1 fruit fly cellular context compared by ENCODE assay signal in the genomic region with DNA sequence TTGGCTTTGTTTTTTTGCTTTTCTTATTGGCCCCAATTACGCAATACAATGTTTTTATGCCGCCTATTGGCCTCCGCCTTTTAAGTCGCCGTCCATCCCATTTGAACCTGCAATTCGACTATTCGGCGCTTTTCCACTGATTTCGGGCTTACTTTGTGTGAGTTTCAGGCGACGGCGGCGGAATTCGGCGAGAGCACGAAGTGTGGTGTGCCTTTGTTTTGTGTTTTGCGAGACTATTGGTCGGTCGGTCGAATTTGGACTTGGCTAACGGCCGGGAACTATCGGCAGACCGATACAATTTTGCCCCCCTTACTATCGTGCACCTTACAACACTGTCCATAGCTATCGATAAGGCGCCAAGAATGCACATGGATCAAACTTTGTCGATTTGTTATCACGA.
TF ChIP-seq lines count a peak whose summit lies in the region.

P5CDh1 (minus strand) TSS at position 278 of the 400 bp plus-strand sequence.

TF ChIP-seq in whole organism, embryonic, 481 proteins besides CTCF, POLR2A, EP300 and RAD21 (continued from another document and continues in another):
- TF ChIP-seq CG3995 (GFP tag; optimal IDR thresholded peaks at IDR 0.05; lab: Kevin White, UChicago) = no peak
- peak; percentile 37 for TF ChIP-seq CG9817 (tag; optimal IDR thresholded peaks at IDR 0.05; lab: Kevin White, UChicago)
- TF ChIP-seq Ptx1 (GFP tag; IDR thresholded peaks at IDR 0.05; lab: Robert Waterston, UW) = no peak
- no peak for TF ChIP-seq CG30431 (GFP tag; optimal IDR thresholded peaks at IDR 0.05; lab: Kevin White, UChicago)
- no peak for TF ChIP-seq crp (GFP tag; optimal IDR thresholded peaks at IDR 0.05; lab: Kevin White, UChicago)
- TF ChIP-seq Doc2 (GFP tag; IDR thresholded peaks at IDR 0.05; lab: Robert Waterston, UW) = no peak
- peak; percentile 98 for TF ChIP-seq Dref (GFP tag; IDR thresholded peaks at IDR 0.05; lab: Robert Waterston, UW)
- TF ChIP-seq Meics (GFP tag; optimal IDR thresholded peaks at IDR 0.05; lab: Kevin White, UChicago) = peak; percentile 13
- no peak for TF ChIP-seq hth (optimal IDR thresholded peaks at IDR 0.05; lab: Kevin White, UChicago)
- peak; percentile 24 for TF ChIP-seq CG2712 (tag; optimal IDR thresholded peaks at IDR 0.05; lab: Kevin White, UChicago)
- TF ChIP-seq hbn (GFP tag; IDR thresholded peaks at IDR 0.05; lab: Robert Waterston, UW; ENCODE audit: partially characterized antibody) = peak; percentile 88
- no peak for TF ChIP-seq CG18476 (GFP tag; optimal IDR thresholded peaks at IDR 0.05; lab: Kevin White, UChicago)
- TF ChIP-seq tin (GFP tag; optimal IDR thresholded peaks at IDR 0.05; lab: Kevin White, UChicago) = peak; percentile 42
- TF ChIP-seq Ssrp (tag; optimal IDR thresholded peaks at IDR 0.05; lab: Kevin White, UChicago) = no peak
- TF ChIP-seq mirr (GFP tag; optimal IDR thresholded peaks at IDR 0.05; lab: Kevin White, UChicago) = peak; percentile 3
- TF ChIP-seq Deaf1 (tag; optimal IDR thresholded peaks at IDR 0.05; lab: Kevin White, UChicago) = peak; percentile 86
- no peak for TF ChIP-seq CG18599 (GFP tag; optimal IDR thresholded peaks at IDR 0.05; lab: Kevin White, UChicago)
- peak; percentile 95 for TF ChIP-seq Bgb (GFP tag; IDR thresholded peaks at IDR 0.05; lab: Robert Waterston, UW; ENCODE audit: partially characterized antibody)
- no peak for TF ChIP-seq ara (GFP tag; IDR thresholded peaks at IDR 0.05; lab: Robert Waterston, UW)
- peak; percentile 94 for TF ChIP-seq zen2 (GFP tag; IDR thresholded peaks at IDR 0.05; lab: Robert Waterston, UW; ENCODE audit: partially characterized antibody)
- peak; percentile 25; the same call in 1 of the 2 replicates for TF ChIP-seq CG6272 (GFP tag; IDR thresholded peaks at IDR 0.05; lab: Robert Waterston, UW)
- TF ChIP-seq CG5245 (GFP tag; optimal IDR thresholded peaks at IDR 0.05; lab: Kevin White, UChicago) = no peak
- TF ChIP-seq Abd-B (GFP tag; optimal IDR thresholded peaks at IDR 0.05; lab: Kevin White, UChicago) = no peak
- no peak for TF ChIP-seq trh (GFP tag; optimal IDR thresholded peaks at IDR 0.05; lab: Kevin White, UChicago)
- no peak for TF ChIP-seq salm (tag; optimal IDR thresholded peaks at IDR 0.05; lab: Kevin White, UChicago)
- TF ChIP-seq Taf1 (GFP tag; IDR thresholded peaks at IDR 0.05; lab: Robert Waterston, UW) = no peak
- TF ChIP-seq CG13775 (GFP tag; optimal IDR thresholded peaks at IDR 0.05; lab: Kevin White, UChicago) = no peak
- no peak for TF ChIP-seq nom (GFP tag; optimal IDR thresholded peaks at IDR 0.05; lab: Kevin White, UChicago)
- no peak for TF ChIP-seq tup (GFP tag; optimal IDR thresholded peaks at IDR 0.05; lab: Kevin White, UChicago)
- TF ChIP-seq stwl (tag; optimal IDR thresholded peaks at IDR 0.05; lab: Kevin White, UChicago) = peak; percentile 75
- peak; percentile 37 for TF ChIP-seq CHES-1-like (GFP tag; optimal IDR thresholded peaks at IDR 0.05; lab: Kevin White, UChicago)
- no peak for TF ChIP-seq Sry-β (GFP tag; optimal IDR thresholded peaks at IDR 0.05; lab: Kevin White, UChicago)
- TF ChIP-seq abd-A (tag; optimal IDR thresholded peaks at IDR 0.05; lab: Kevin White, UChicago) = peak; percentile 2
- peak; percentile 26 for TF ChIP-seq Antp (GFP tag; optimal IDR thresholded peaks at IDR 0.05; lab: Kevin White, UChicago)
- TF ChIP-seq Optix (GFP tag; IDR thresholded peaks at IDR 0.05; lab: Robert Waterston, UW) = 0 out of 3 replicates have a peak, but pooled peaks have one; percentile 6
- no peak for TF ChIP-seq CG8290 (GFP tag; optimal IDR thresholded peaks at IDR 0.05; lab: Kevin White, UChicago)
- peak in 1 of 2 experiments; percentile 83 for TF ChIP-seq CG8290 (tag; optimal IDR thresholded peaks at IDR 0.05; lab: Kevin White, UChicago)
- 0 out of 2 replicates have a peak, but pooled peaks have one; percentile 26 for TF ChIP-seq onecut (GFP tag; IDR thresholded peaks at IDR 0.05; lab: Robert Waterston, UW)
- peak; percentile 78 for TF ChIP-seq Rfx (GFP tag; IDR thresholded peaks at IDR 0.05; lab: Robert Waterston, UW)
- no peak for TF ChIP-seq ro (GFP tag; IDR thresholded peaks at IDR 0.05; lab: Robert Waterston, UW)
- peak; percentile 41 for TF ChIP-seq cg (GFP tag; optimal IDR thresholded peaks at IDR 0.05; lab: Kevin White, UChicago)
- 0 out of 3 replicates have a peak, but pooled peaks have one; percentile 44 for TF ChIP-seq CG6175 (GFP tag; IDR thresholded peaks at IDR 0.05; lab: Robert Waterston, UW)
- no peak for TF ChIP-seq CG4328 (GFP tag; optimal IDR thresholded peaks at IDR 0.05; lab: Kevin White, UChicago)
- TF ChIP-seq CG10147 (GFP tag; optimal IDR thresholded peaks at IDR 0.05; lab: Kevin White, UChicago) = no peak
- peak; percentile 85 for TF ChIP-seq tna (GFP tag; IDR thresholded peaks at IDR 0.05; lab: Robert Waterston, UW; ENCODE audit: partially characterized antibody)
- TF ChIP-seq crol (GFP tag; IDR thresholded peaks at IDR 0.05; lab: Robert Waterston, UW) = no peak
- TF ChIP-seq prd (optimal IDR thresholded peaks at IDR 0.05; lab: Kevin White, UChicago) = no peak
- 0 out of 3 replicates have a peak, but pooled peaks have one; percentile 11 for TF ChIP-seq prd (GFP tag; IDR thresholded peaks at IDR 0.05; lab: Robert Waterston, UW)
- peak; percentile 63 for TF ChIP-seq CG12659 (GFP tag; optimal IDR thresholded peaks at IDR 0.05; lab: Kevin White, UChicago)
- TF ChIP-seq CG34422 (GFP tag; IDR thresholded peaks at IDR 0.05; lab: Robert Waterston, UW) = peak; percentile 38; the same call in 1 of the 3 replicates
- TF ChIP-seq CG17359 (tag; optimal IDR thresholded peaks at IDR 0.05; lab: Kevin White, UChicago) = peak; percentile 2
- TF ChIP-seq CG9437 (GFP tag; optimal IDR thresholded peaks at IDR 0.05; lab: Kevin White, UChicago) = no peak
- TF ChIP-seq Gug (GFP tag; IDR thresholded peaks at IDR 0.05; lab: Robert Waterston, UW) = peak; percentile 28; the same call in 1 of the 4 replicates
- TF ChIP-seq CG5180 (GFP tag; optimal IDR thresholded peaks at IDR 0.05; lab: Kevin White, UChicago) = no peak
- TF ChIP-seq schlank (tag; optimal IDR thresholded peaks at IDR 0.05; lab: Kevin White, UChicago) = no peak
- peak; percentile 72 for TF ChIP-seq sqz (GFP tag; optimal IDR thresholded peaks at IDR 0.05; lab: Kevin White, UChicago)
- TF ChIP-seq Med (GFP tag; lab: Kevin White, UChicago) = peak; percentile 96
- TF ChIP-seq CG8089 (GFP tag; optimal IDR thresholded peaks at IDR 0.05; lab: Kevin White, UChicago) = peak; percentile 15
- TF ChIP-seq ken (GFP tag; IDR thresholded peaks at IDR 0.05; lab: Robert Waterston, UW) = 0 out of 3 replicates have a peak, but pooled peaks have one; percentile 38
- no peak for TF ChIP-seq wor (GFP tag; IDR thresholded peaks at IDR 0.05; lab: Robert Waterston, UW)
- no peak for TF ChIP-seq CG3281 (GFP tag; optimal IDR thresholded peaks at IDR 0.05; lab: Kevin White, UChicago)
- peak; percentile 90 for TF ChIP-seq Opbp (GFP tag; IDR thresholded peaks at IDR 0.05; lab: Robert Waterston, UW; ENCODE audit: partially characterized antibody)
- TF ChIP-seq Tbp (GFP tag; optimal IDR thresholded peaks at IDR 0.05; lab: Kevin White, UChicago) = no peak
- no peak for TF ChIP-seq otp (GFP tag; IDR thresholded peaks at IDR 0.05; lab: Robert Waterston, UW)
- TF ChIP-seq CG14014 (GFP tag; IDR thresholded peaks at IDR 0.05; lab: Robert Waterston, UW) = peak; percentile 49; the same call in 1 of the 2 replicates
- peak; percentile 3 for TF ChIP-seq CG7928 (GFP tag; optimal IDR thresholded peaks at IDR 0.05; lab: Kevin White, UChicago)
- TF ChIP-seq nerfin-1 (tag; optimal IDR thresholded peaks at IDR 0.05; lab: Kevin White, UChicago) = peak; percentile 72
- TF ChIP-seq slp2 (GFP tag; optimal IDR thresholded peaks at IDR 0.05; lab: Kevin White, UChicago) = no peak
- no peak for TF ChIP-seq Adf1 (GFP tag; IDR thresholded peaks at IDR 0.05; lab: Robert Waterston, UW)
- TF ChIP-seq slou (GFP tag; optimal IDR thresholded peaks at IDR 0.05; lab: Kevin White, UChicago) = no peak
- no peak for TF ChIP-seq esg (GFP tag; conservative IDR thresholded peaks at IDR 0.05; lab: Robert Waterston, UW)
- no peak for TF ChIP-seq TFAM (GFP tag; optimal IDR thresholded peaks at IDR 0.05; lab: Kevin White, UChicago)
- TF ChIP-seq CG7556 (GFP tag; optimal IDR thresholded peaks at IDR 0.05; lab: Kevin White, UChicago) = no peak
- no peak for TF ChIP-seq C15 (GFP tag; IDR thresholded peaks at IDR 0.05; lab: Robert Waterston, UW)
- TF ChIP-seq ATbp (GFP tag; optimal IDR thresholded peaks at IDR 0.05; lab: Kevin White, UChicago) = no peak
- peak; percentile 49 for TF ChIP-seq CG7987 (GFP tag; optimal IDR thresholded peaks at IDR 0.05; lab: Kevin White, UChicago)
- TF ChIP-seq chm (GFP tag; IDR thresholded peaks at IDR 0.05; lab: Robert Waterston, UW) = peak; percentile 53; the same call in 1 of the 2 replicates
- peak; percentile 91 for TF ChIP-seq unc-4 (GFP tag; IDR thresholded peaks at IDR 0.05; lab: Robert Waterston, UW; ENCODE audit: partially characterized antibody)
- TF ChIP-seq CG32767 (GFP tag; IDR thresholded peaks at IDR 0.05; lab: Robert Waterston, UW) = no peak
- no peak for TF ChIP-seq Oaz (GFP tag; IDR thresholded peaks at IDR 0.05; lab: Robert Waterston, UW)
- TF ChIP-seq ci (GFP tag; IDR thresholded peaks at IDR 0.05; lab: Robert Waterston, UW) = peak; percentile 77
- no peak for TF ChIP-seq Neu2 (GFP tag; optimal IDR thresholded peaks at IDR 0.05; lab: Kevin White, UChicago; ENCODE audit: borderline replicate concordance)
- TF ChIP-seq tll (GFP tag; optimal IDR thresholded peaks at IDR 0.05; lab: Kevin White, UChicago) = no peak
- no peak for TF ChIP-seq CG10274 (GFP tag; optimal IDR thresholded peaks at IDR 0.05; lab: Kevin White, UChicago)
- TF ChIP-seq Vsx1 (GFP tag; optimal IDR thresholded peaks at IDR 0.05; lab: Kevin White, UChicago) = no peak
- no peak for TF ChIP-seq al (GFP tag; IDR thresholded peaks at IDR 0.05; lab: Robert Waterston, UW)
- no peak for TF ChIP-seq ham (GFP tag; IDR thresholded peaks at IDR 0.05; lab: Robert Waterston, UW)
- no peak for TF ChIP-seq CG9215 (GFP tag; IDR thresholded peaks at IDR 0.05; lab: Robert Waterston, UW)
- no peak for TF ChIP-seq corto (GFP tag; optimal IDR thresholded peaks at IDR 0.05; lab: Kevin White, UChicago)
- peak; percentile 93 for TF ChIP-seq bbx (GFP tag; IDR thresholded peaks at IDR 0.05; lab: Robert Waterston, UW; ENCODE audit: partially characterized antibody)
- no peak for TF ChIP-seq psq (GFP tag; optimal IDR thresholded peaks at IDR 0.05; lab: Kevin White, UChicago)
- TF ChIP-seq zen (tag; optimal IDR thresholded peaks at IDR 0.05; lab: Kevin White, UChicago) = no peak
- TF ChIP-seq CG31224 (GFP tag; IDR thresholded peaks at IDR 0.05; lab: Robert Waterston, UW) = no peak
- peak; percentile 26 for TF ChIP-seq CG30403 (GFP tag; optimal IDR thresholded peaks at IDR 0.05; lab: Kevin White, UChicago)
- peak; percentile 27 for TF ChIP-seq ftz-f1 (GFP tag; optimal IDR thresholded peaks at IDR 0.05; lab: Kevin White, UChicago)
- no peak for TF ChIP-seq sens-2 (GFP tag; IDR thresholded peaks at IDR 0.05; lab: Robert Waterston, UW)
- TF ChIP-seq D19B (GFP tag; optimal IDR thresholded peaks at IDR 0.05; lab: Kevin White, UChicago) = no peak
- peak; percentile 92 for TF ChIP-seq Myb (GFP tag; optimal IDR thresholded peaks at IDR 0.05; lab: Kevin White, UChicago)
- TF ChIP-seq CG14050 (GFP tag; IDR thresholded peaks at IDR 0.05; lab: Robert Waterston, UW) = no peak
- TF ChIP-seq MBD-R2 (GFP tag; IDR thresholded peaks at IDR 0.05; lab: Robert Waterston, UW) = peak; percentile 62
- TF ChIP-seq amos (GFP tag; IDR thresholded peaks at IDR 0.05; lab: Robert Waterston, UW; ENCODE audit: partially characterized antibody) = peak; percentile 91
- TF ChIP-seq Hr3 (GFP tag; optimal IDR thresholded peaks at IDR 0.05; lab: Kevin White, UChicago) = no peak
- TF ChIP-seq Rx (GFP tag; IDR thresholded peaks at IDR 0.05; lab: Robert Waterston, UW) = no peak
- TF ChIP-seq CG11456 (GFP tag; IDR thresholded peaks at IDR 0.05; lab: Robert Waterston, UW) = peak; percentile 67; the same call in 2 of the 3 replicates
- TF ChIP-seq CG17186 (GFP tag; optimal IDR thresholded peaks at IDR 0.05; lab: Kevin White, UChicago) = peak; percentile 27
- peak; percentile 11 for TF ChIP-seq nmo (GFP tag; optimal IDR thresholded peaks at IDR 0.05; lab: Kevin White, UChicago)
- peak; percentile 47; the same call in 1 of the 3 replicates for TF ChIP-seq Dbx (GFP tag; IDR thresholded peaks at IDR 0.05; lab: Robert Waterston, UW)
- TF ChIP-seq Fer2 (tag; optimal IDR thresholded peaks at IDR 0.05; lab: Kevin White, UChicago) = no peak
- TF ChIP-seq CG10366 (GFP tag; IDR thresholded peaks at IDR 0.05; lab: Robert Waterston, UW) = no peak
- TF ChIP-seq Stat92E (GFP tag; optimal IDR thresholded peaks at IDR 0.05; lab: Kevin White, UChicago) = no peak
- no peak for TF ChIP-seq Kr (GFP tag; optimal IDR thresholded peaks at IDR 0.05; lab: Kevin White, UChicago)
- peak; percentile 3 for TF ChIP-seq CG4854 (GFP tag; optimal IDR thresholded peaks at IDR 0.05; lab: Kevin White, UChicago)
- TF ChIP-seq dpn (GFP tag; optimal IDR thresholded peaks at IDR 0.05; lab: Kevin White, UChicago) = peak; percentile 50 to 58
- no peak for TF ChIP-seq cas (GFP tag; IDR thresholded peaks at IDR 0.05; lab: Robert Waterston, UW)
- no peak for TF ChIP-seq dati (GFP tag; IDR thresholded peaks at IDR 0.05; lab: Robert Waterston, UW)
- peak; percentile 8 for TF ChIP-seq CG14710 (tag; optimal IDR thresholded peaks at IDR 0.05; lab: Kevin White, UChicago)
- TF ChIP-seq lilli (GFP tag; optimal IDR thresholded peaks at IDR 0.05; lab: Kevin White, UChicago) = peak; percentile 46
- TF ChIP-seq gfzf (GFP tag; optimal IDR thresholded peaks at IDR 0.05; lab: Kevin White, UChicago) = peak; percentile 55
- TF ChIP-seq CG16813 (GFP tag; IDR thresholded peaks at IDR 0.05; lab: Robert Waterston, UW; ENCODE audit: partially characterized antibody) = peak; percentile 81
- no peak for TF ChIP-seq peb (GFP tag; IDR thresholded peaks at IDR 0.05; lab: Robert Waterston, UW)
- no peak for TF ChIP-seq CG12391 (tag; optimal IDR thresholded peaks at IDR 0.05; lab: Kevin White, UChicago)
- TF ChIP-seq Xbp1 (GFP tag; optimal IDR thresholded peaks at IDR 0.05; lab: Kevin White, UChicago) = peak; percentile 23
- TF ChIP-seq Six4 (GFP tag; optimal IDR thresholded peaks at IDR 0.05; lab: Kevin White, UChicago) = no peak
- TF ChIP-seq Camta (GFP tag; optimal IDR thresholded peaks at IDR 0.05; lab: Kevin White, UChicago) = no peak
- peak; percentile 30 for TF ChIP-seq CG3163 (GFP tag; optimal IDR thresholded peaks at IDR 0.05; lab: Kevin White, UChicago)
- peak; percentile 29 for TF ChIP-seq Side (GFP tag; optimal IDR thresholded peaks at IDR 0.05; lab: Kevin White, UChicago)
- peak; percentile 44 for TF ChIP-seq CG34376 (GFP tag; optimal IDR thresholded peaks at IDR 0.05; lab: Kevin White, UChicago)
- peak; percentile 86 for TF ChIP-seq BEAF-32 (GFP tag; optimal IDR thresholded peaks at IDR 0.05; lab: Kevin White, UChicago)
